Fruit fly (Drosophila melanogaster) whole organism, embryonic: Measurements from ENCODE around the gene CG17187.

Experiments
- Ada2b ChIP-seq: fragments of 200-800 bp; sonication (Bioruptor generic); IDR thresholded peaks from 2 replicates; pipeline ENCODE4 v1.3.6; 2022; ENCODE audit warnings: missing biosample characterization, missing genetic modification characterization
- Atf6 ChIP-seq: fragments of 200-800 bp; sonication (Bioruptor generic); IDR thresholded peaks from 2 replicates; pipeline ENCODE4 v1.3.6; 2022; ENCODE audit warnings: missing biosample characterization, missing genetic modification characterization
- BEAF-32 ChIP-seq: fragments of 200-800 bp; sonication (Bioruptor generic); optimal IDR thresholded peaks from 3 replicates; lab custom pipeline; 2017; ENCODE audit warnings: missing biosample characterization, missing genetic modification characterization, mild to moderate bottlenecking, moderate library complexity, missing genetic modification reagents
- Bgb ChIP-seq: fragments of 200-800 bp; sonication (Bioruptor generic); IDR thresholded peaks from 2 replicates; pipeline ENCODE4 v1.3.6; 2022; ENCODE audit warnings: missing biosample characterization, missing genetic modification characterization; ENCODE audit not compliant: partially characterized antibody
- CG10366 ChIP-seq: fragments of 200-800 bp; sonication (Bioruptor generic); IDR thresholded peaks from 2 replicates; pipeline ENCODE4 v1.3.6; 2022; ENCODE audit warnings: missing biosample characterization, missing genetic modification characterization
- CG12744 ChIP-seq: fragments of 200-800 bp; sonication (Bioruptor generic); optimal IDR thresholded peaks from 2 replicates; lab custom pipeline; 2016; ENCODE audit warnings: missing biosample characterization, missing genetic modification characterization
- CG15011 ChIP-seq: fragments of 200-800 bp; sonication (Bioruptor generic); optimal IDR thresholded peaks from 3 replicates; lab custom pipeline; 2018; ENCODE audit warnings: missing biosample characterization, mild to moderate bottlenecking, missing genetic modification characterization
- CG15269 ChIP-seq: fragments of 200-800 bp; sonication (Bioruptor generic); optimal IDR thresholded peaks from 2 replicates; lab custom pipeline; 2018; ENCODE audit warnings: missing biosample characterization, mild to moderate bottlenecking, missing genetic modification characterization, moderate library complexity
- CG16863 ChIP-seq: fragments of 200-800 bp; sonication (Bioruptor generic); optimal IDR thresholded peaks from 3 replicates; lab custom pipeline; 2016; ENCODE audit warnings: missing biosample characterization, missing genetic modification characterization
- CG17186 ChIP-seq: fragments of 200-800 bp; sonication (Bioruptor generic); optimal IDR thresholded peaks from 3 replicates; lab custom pipeline; 2017; ENCODE audit warnings: missing biosample characterization, missing genetic modification reagents, missing genetic modification characterization
- CG17912 ChIP-seq: fragments of 200-800 bp; sonication (Bioruptor generic); optimal IDR thresholded peaks from 2 replicates; lab custom pipeline; 2018; ENCODE audit warnings: missing biosample characterization, mild to moderate bottlenecking, missing genetic modification characterization
- CG1792 ChIP-seq: fragments of 200-800 bp; sonication (Bioruptor generic); optimal IDR thresholded peaks from 2 replicates; lab custom pipeline; 2016; ENCODE audit warnings: missing biosample characterization, missing genetic modification characterization
- CG18764 ChIP-seq: fragments of 200-800 bp; sonication (Bioruptor generic); optimal IDR thresholded peaks from 3 replicates; lab custom pipeline; 2016; ENCODE audit warnings: missing biosample characterization, missing genetic modification characterization
- CG2202 ChIP-seq: fragments of 200-800 bp; sonication (Bioruptor generic); optimal IDR thresholded peaks from 2 replicates; lab custom pipeline; 2018; ENCODE audit warnings: missing biosample characterization, mild to moderate bottlenecking, missing genetic modification characterization
- CG30020 ChIP-seq: fragments of 200-800 bp; optimal IDR thresholded peaks from 2 replicates; lab custom pipeline; 2019; ENCODE audit warnings: missing biosample characterization, mild to moderate bottlenecking, missing genetic modification characterization, moderate library complexity
- CG33557 ChIP-seq: fragments of 200-800 bp; sonication (Bioruptor generic); optimal IDR thresholded peaks from 2 replicates; lab custom pipeline; 2019; ENCODE audit warnings: missing biosample characterization, mild to moderate bottlenecking, missing genetic modification characterization, moderate library complexity
- CG4707 ChIP-seq: fragments of 200-800 bp; sonication (Bioruptor generic); optimal IDR thresholded peaks from 2 replicates; lab custom pipeline; 2018; ENCODE audit warnings: missing biosample characterization, mild to moderate bottlenecking, missing genetic modification characterization, moderate library complexity
- CG6254 ChIP-seq: fragments of 200-800 bp; sonication (Bioruptor generic); optimal IDR thresholded peaks from 3 replicates; lab custom pipeline; 2017; ENCODE audit warnings: mild to moderate bottlenecking, missing biosample characterization, missing genetic modification reagents, missing genetic modification characterization
- CG8089 ChIP-seq: fragments of 200-800 bp; sonication (Bioruptor generic); optimal IDR thresholded peaks from 3 replicates; lab custom pipeline; 2016; ENCODE audit warnings: missing biosample characterization, missing genetic modification characterization
- CG9215 ChIP-seq: fragments of 200-800 bp; sonication (Bioruptor generic); IDR thresholded peaks from 2 replicates; pipeline ENCODE4 v1.3.6; 2022; ENCODE audit warnings: missing biosample characterization, missing genetic modification characterization
- D ChIP-seq, 2 experiments: fragments of 200-800 bp in 1 of 2; fragments of >200 bp in 1 of 2; sonication (Bioruptor generic) in 1 of 2; optimal IDR thresholded peaks; 2 replicates in 1 of 2; 3 replicates in 1 of 2; lab custom pipeline; 2017; ENCODE audit warnings: mild to moderate bottlenecking in 1 of 2, missing biosample characterization in 1 of 2, missing genetic modification characterization in 1 of 2, missing genetic modification reagents in 1 of 2
- D19A ChIP-seq: fragments of 200-800 bp; optimal IDR thresholded peaks from 3 replicates; lab custom pipeline; 2019; ENCODE audit warnings: missing biosample characterization, mild to moderate bottlenecking, missing genetic modification characterization, moderate library complexity
- Doc2 ChIP-seq: fragments of 200-800 bp; sonication (Bioruptor generic); IDR thresholded peaks from 2 replicates; pipeline ENCODE4 v1.3.6; 2022; ENCODE audit warnings: missing biosample characterization, missing genetic modification characterization
- E2f1 ChIP-seq: fragments of 200-800 bp; sonication (Bioruptor generic); IDR thresholded peaks from 2 replicates; pipeline ENCODE4 v1.3.6; 2022; ENCODE audit warnings: missing biosample characterization, missing genetic modification characterization
- H15 ChIP-seq: fragments of 200-800 bp; sonication (Bioruptor generic); IDR thresholded peaks from 3 replicates; pipeline ENCODE4 v1.3.6; 2022; ENCODE audit warnings: missing biosample characterization, missing genetic modification characterization
- Hr51 ChIP-seq, 2 experiments: fragments of 200-800 bp; sonication (Bioruptor generic); optimal IDR thresholded peaks; 2 replicates in 1 of 2; 3 replicates in 1 of 2; lab custom pipeline; 2016 to 2018; ENCODE audit warnings: missing biosample characterization in 2 of 2, missing genetic modification characterization in 2 of 2, mild to moderate bottlenecking in 1 of 2, moderate library complexity in 1 of 2
- Kr ChIP-seq: fragments of 200-800 bp; sonication (Bioruptor generic); optimal IDR thresholded peaks from 2 replicates; lab custom pipeline; 2017; ENCODE audit warnings: missing biosample characterization, mild to moderate bottlenecking, missing genetic modification characterization
- Max ChIP-seq: fragments of 200-800 bp; sonication (Bioruptor generic); optimal IDR thresholded peaks from 2 replicates; lab custom pipeline; 2016; ENCODE audit warnings: missing biosample characterization, mild to moderate bottlenecking, missing genetic modification characterization
- Pdp1 ChIP-seq, 2 experiments: fragments of 200-800 bp; sonication (Bioruptor generic); optimal IDR thresholded peaks; 3 replicates each; lab custom pipeline; 2016; ENCODE audit warnings: missing biosample characterization in 2 of 2, missing genetic modification characterization in 2 of 2, mild to moderate bottlenecking in 1 of 2, moderate library complexity in 1 of 2
- Side ChIP-seq: fragments of 200-800 bp; sonication (Bioruptor generic); optimal IDR thresholded peaks from 2 replicates; lab custom pipeline; 2016; ENCODE audit warnings: missing biosample characterization, missing genetic modification characterization
- Taf1 ChIP-seq: fragments of 200-800 bp; sonication (Bioruptor generic); IDR thresholded peaks from 2 replicates; pipeline ENCODE4 v1.3.6; 2022; ENCODE audit warnings: missing biosample characterization, missing genetic modification characterization
- amos ChIP-seq: fragments of 200-800 bp; sonication (Bioruptor generic); IDR thresholded peaks from 2 replicates; pipeline ENCODE4 v1.3.6; 2022; ENCODE audit warnings: missing biosample characterization, missing genetic modification characterization; ENCODE audit not compliant: partially characterized antibody
- bcd ChIP-seq: fragments of 200-800 bp; sonication (Bioruptor generic); optimal IDR thresholded peaks from 2 replicates; lab custom pipeline; 2017; ENCODE audit warnings: missing biosample characterization, mild to moderate bottlenecking, missing genetic modification characterization
- btn ChIP-seq: fragments of 200-800 bp; sonication (Bioruptor generic); optimal IDR thresholded peaks from 2 replicates; lab custom pipeline; 2016; ENCODE audit warnings: missing biosample characterization, missing genetic modification characterization
- chif ChIP-seq, 2 experiments: fragments of 200-800 bp; sonication (Bioruptor generic); optimal IDR thresholded peaks; 3 replicates each; lab custom pipeline; 2016; ENCODE audit warnings: missing biosample characterization in 2 of 2, missing genetic modification characterization in 2 of 2
- chm ChIP-seq: fragments of 200-800 bp; sonication (Bioruptor generic); IDR thresholded peaks from 2 replicates; pipeline ENCODE4 v1.3.6; 2022; ENCODE audit warnings: missing biosample characterization, missing genetic modification characterization
- chn ChIP-seq: fragments of 200-800 bp; sonication (Bioruptor generic); optimal IDR thresholded peaks from 2 replicates; lab custom pipeline; 2016; ENCODE audit warnings: missing biosample characterization, missing genetic modification characterization
- en ChIP-seq: fragments of 200-800 bp; sonication (Bioruptor generic); optimal IDR thresholded peaks from 2 replicates; lab custom pipeline; 2016; ENCODE audit warnings: missing biosample characterization, missing genetic modification characterization
- gro ChIP-seq: fragments of 200-800 bp; sonication (Bioruptor generic); optimal IDR thresholded peaks from 2 replicates; lab custom pipeline; 2016; ENCODE audit warnings: missing biosample characterization, missing genetic modification characterization
- hth ChIP-seq: fragments of >200 bp; optimal IDR thresholded peaks from 2 replicates; lab custom pipeline; 2017; ENCODE audit warnings: inconsistent platforms
- kah ChIP-seq: fragments of 200-800 bp; sonication (Bioruptor generic); optimal IDR thresholded peaks from 2 replicates; lab custom pipeline; 2018; ENCODE audit warnings: missing biosample characterization, mild to moderate bottlenecking, missing genetic modification characterization
- maf-S ChIP-seq: fragments of 200-800 bp; sonication (Bioruptor generic); optimal IDR thresholded peaks from 2 replicates; lab custom pipeline; 2016; ENCODE audit warnings: missing biosample characterization, missing genetic modification characterization
- org-1 ChIP-seq: fragments of 200-800 bp; sonication (Bioruptor generic); optimal IDR thresholded peaks from 2 replicates; lab custom pipeline; 2017; ENCODE audit warnings: missing biosample characterization, missing genetic modification characterization
- otp ChIP-seq: fragments of 200-800 bp; sonication (Bioruptor generic); IDR thresholded peaks from 3 replicates; pipeline ENCODE4, ENCODE4 v1.3.6; 2022; ENCODE audit warnings: missing biosample characterization, missing genetic modification characterization
- pb ChIP-seq: fragments of 200-800 bp; sonication (Bioruptor generic); optimal IDR thresholded peaks from 3 replicates; lab custom pipeline; 2016; ENCODE audit warnings: missing biosample characterization, missing genetic modification characterization
- repo ChIP-seq: fragments of 200-800 bp; sonication (Bioruptor generic); optimal IDR thresholded peaks from 2 replicates; lab custom pipeline; 2016; ENCODE audit warnings: missing biosample characterization, missing genetic modification characterization
- sisA ChIP-seq: fragments of 200-800 bp; sonication (Bioruptor generic); IDR thresholded peaks from 2 replicates; pipeline ENCODE4 v1.3.6; 2022; ENCODE audit warnings: missing biosample characterization, missing genetic modification characterization
- slbo ChIP-seq: fragments of 200-800 bp; sonication (Bioruptor generic); IDR thresholded peaks from 2 replicates; pipeline ENCODE4 v1.3.6; 2022; ENCODE audit warnings: missing biosample characterization, missing genetic modification characterization
- slp2 ChIP-seq: fragments of 200-800 bp; sonication (Bioruptor generic); optimal IDR thresholded peaks from 2 replicates; lab custom pipeline; 2016; ENCODE audit warnings: missing biosample characterization, missing genetic modification characterization

CG17187 gene

dm6 chr3R:11211291-11212061 is 20.2 kb downstream of the CG17187 start (continued):
- peak; percentile 90 for TF ChIP-seq slbo (GFP tag; lab: Robert Waterston, UW)
- no peak for TF ChIP-seq Doc2 (GFP tag; lab: Robert Waterston, UW)
- TF ChIP-seq chif (GFP tag; optimal IDR thresholded peaks at IDR 0.05; lab: Kevin White, UChicago): peak; percentile 55 to 66
- TF ChIP-seq Atf6 (GFP tag; lab: Robert Waterston, UW): peak; percentile 73
- TF ChIP-seq en (GFP tag; lab: Kevin White, UChicago): no peak
- peak; percentile 25 for TF ChIP-seq slp2 (GFP tag; lab: Kevin White, UChicago)
- no peak for TF ChIP-seq CG4707
- TF ChIP-seq CG12744 (GFP tag; lab: Kevin White, UChicago): peak; percentile 64
- peak; percentile 10 for TF ChIP-seq CG30020 (tag; lab: Kevin White, UChicago)
- no peak for TF ChIP-seq hth (lab: Kevin White, UChicago)
- peak; percentile 19 for TF ChIP-seq CG8089 (GFP tag; lab: Kevin White, UChicago)
- peak; percentile 49 to 63 for TF ChIP-seq Hr51 (GFP tag; optimal IDR thresholded peaks at IDR 0.05; lab: Kevin White, UChicago)
- no peak for TF ChIP-seq CG15011 (GFP tag; lab: Kevin White, UChicago)
- no peak for TF ChIP-seq Kr (GFP tag; lab: Kevin White, UChicago)
- peak; percentile 65; the same call in 2 of the 3 replicates for TF ChIP-seq H15 (GFP tag; lab: Robert Waterston, UW)
- no peak; the same call in 1 of the 2 replicates for TF ChIP-seq Taf1
- TF ChIP-seq bcd (GFP tag; lab: Kevin White, UChicago): peak; percentile 62
- no peak for TF ChIP-seq D (optimal IDR thresholded peaks at IDR 0.05; lab: Kevin White, UChicago)
- peak; percentile 25 for TF ChIP-seq D (GFP tag; optimal IDR thresholded peaks at IDR 0.05; lab: Kevin White, UChicago)
- TF ChIP-seq org-1 (GFP tag; lab: Kevin White, UChicago): peak; percentile 6
- no peak for TF ChIP-seq btn (GFP tag; lab: Kevin White, UChicago)
- TF ChIP-seq pb: peak; percentile 34
- peak; percentile 74 to 81 for TF ChIP-seq Pdp1 (GFP tag; optimal IDR thresholded peaks at IDR 0.05; lab: Kevin White, UChicago)
- TF ChIP-seq gro (GFP tag; lab: Kevin White, UChicago): peak; percentile 70
- TF ChIP-seq Ada2b (GFP tag; lab: Robert Waterston, UW): peak; percentile 73
- peak; percentile 44; the same call in 1 of the 2 replicates for TF ChIP-seq chm (GFP tag; lab: Robert Waterston, UW)
- TF ChIP-seq CG10366 (GFP tag; lab: Robert Waterston, UW): peak; percentile 75
- TF ChIP-seq maf-S (GFP tag; lab: Kevin White, UChicago): peak; percentile 79
- peak; percentile 27 for TF ChIP-seq CG33557 (GFP tag; lab: Kevin White, UChicago)
- TF ChIP-seq CG17186 (GFP tag; lab: Kevin White, UChicago): no peak
- peak; percentile 87 for TF ChIP-seq kah (GFP tag; lab: Kevin White, UChicago)
- peak; percentile 81 for TF ChIP-seq sisA (GFP tag; lab: Robert Waterston, UW)
- peak; percentile 60 for TF ChIP-seq E2f1 (GFP tag; lab: Robert Waterston, UW)
- peak; percentile 44 for TF ChIP-seq CG18764 (GFP tag; lab: Kevin White, UChicago)
- no peak for TF ChIP-seq CG2202 (tag; lab: Kevin White, UChicago)
- TF ChIP-seq amos (GFP tag; lab: Robert Waterston, UW): peak; percentile 23; the same call in 1 of the 2 replicates
- TF ChIP-seq otp (GFP tag; lab: Robert Waterston, UW): no peak; the same call in 2 of the 3 replicates
- TF ChIP-seq BEAF-32: peak; percentile 5
- peak; percentile 55 for TF ChIP-seq D19A (tag; lab: Kevin White, UChicago)
- TF ChIP-seq CG6254 (GFP tag; lab: Kevin White, UChicago): no peak
- peak; percentile 69 for TF ChIP-seq CG9215
- peak; percentile 51 for TF ChIP-seq repo
- TF ChIP-seq chn (GFP tag; lab: Kevin White, UChicago): peak; percentile 57
- peak; percentile 53 for TF ChIP-seq Side (GFP tag; lab: Kevin White, UChicago)
- TF ChIP-seq CG1792 (GFP tag; lab: Kevin White, UChicago): peak; percentile 64
- peak; percentile 73 for TF ChIP-seq Max
- TF ChIP-seq CG17912 (GFP tag; lab: Kevin White, UChicago): no peak
- peak; percentile 70 for TF ChIP-seq CG15269 (tag; lab: Kevin White, UChicago)
- TF ChIP-seq Bgb: no peak
- TF ChIP-seq CG16863 (GFP tag; lab: Kevin White, UChicago): peak; percentile 68
